Worm (Caenorhabditis elegans) whole organism, L1 larva: ENCODE data around the gene srd-10.

Source experiments
- ama-1 ChIP-seq: fragments of 150-350 bp; optimal IDR thresholded peaks from 2 replicates; lab custom pipeline; 2014
- nhr-28 ChIP-seq: fragments of 150-350 bp; optimal IDR thresholded peaks from 2 replicates; lab custom pipeline; 2014; ENCODE audit warnings: missing biosample characterization, missing genetic modification characterization
- nhr-77 ChIP-seq: fragments of 150-350 bp; optimal IDR thresholded peaks from 2 replicates; lab custom pipeline; 2014; ENCODE audit warnings: missing biosample characterization, missing genetic modification characterization
- rnt-1 ChIP-seq: sonication (generic microtip); optimal IDR thresholded peaks from 2 replicates; lab custom pipeline; 2016; ENCODE audit warnings: mild to moderate bottlenecking, missing genetic modification characterization, moderate library complexity, missing compliant biosample characterization
- unc-62 ChIP-seq: fragments of 150-350 bp; optimal IDR thresholded peaks from 2 replicates; lab custom pipeline; 2014; ENCODE audit warnings: missing biosample characterization, missing genetic modification reagents, missing genetic modification characterization

DNA sequence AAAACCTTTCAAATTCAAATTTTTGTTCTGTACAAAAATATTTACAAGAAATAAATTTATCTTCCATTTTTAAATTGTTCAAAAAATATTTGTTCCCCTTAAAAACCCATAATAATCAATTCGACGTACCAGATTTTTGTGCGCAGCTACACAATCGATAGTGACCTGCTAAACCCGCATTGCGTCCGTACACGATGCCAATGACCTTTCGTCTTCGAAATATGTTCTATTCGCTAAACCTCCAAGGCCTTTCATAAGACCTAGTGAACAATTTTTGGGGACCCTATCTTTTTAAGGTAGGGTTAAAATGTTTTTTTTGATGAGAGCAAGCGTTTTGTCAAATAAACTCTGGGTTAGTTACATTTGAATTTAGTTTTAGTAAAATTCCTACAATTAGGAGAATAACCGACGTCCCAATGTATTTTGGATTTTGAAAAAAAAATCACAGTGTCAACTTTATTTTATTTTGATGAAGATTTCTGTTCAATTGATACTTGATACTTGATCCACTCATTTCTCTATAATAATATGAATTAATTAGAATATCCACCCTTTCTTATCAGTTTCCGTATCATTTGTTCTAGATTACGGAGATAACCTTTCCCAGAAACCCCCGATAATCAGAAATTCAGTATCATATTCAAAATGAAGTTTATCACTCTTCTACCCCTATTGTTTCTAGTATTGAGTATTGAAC is 27.3 kb downstream of the srd-10 start, which contains the start of gene Y45F10B.59:
- no peak for TF ChIP-seq nhr-77 (tag; lab: Kevin White, UChicago)
- TF ChIP-seq ama-1 (lab: Kevin White, UChicago): no peak
- TF ChIP-seq unc-62 (GFP tag; lab: Kevin White, UChicago): no peak
- no peak for TF ChIP-seq rnt-1
- TF ChIP-seq nhr-28 (tag; lab: Kevin White, UChicago): no peak
